Worm (Caenorhabditis elegans) whole organism, L2 larva: ENCODE measurements around the gene suex-2.

Source experiments
- C34F6.9 ChIP-seq: fragments of 150-350 bp; optimal IDR thresholded peaks from 2 replicates; lab custom pipeline; 2014; ENCODE audit warnings: missing biosample characterization, missing genetic modification characterization
- F13H6.1 ChIP-seq: sonication (generic microtip); optimal IDR thresholded peaks from 2 replicates; lab custom pipeline; 2016; ENCODE audit warnings: missing genetic modification characterization, missing compliant biosample characterization
- alr-1 ChIP-seq: fragments of 150-350 bp; optimal IDR thresholded peaks from 2 replicates; lab custom pipeline; 2014; ENCODE audit warnings: missing biosample characterization, missing genetic modification characterization
- ama-1 ChIP-seq: fragments of 150-350 bp; optimal IDR thresholded peaks from 2 replicates; lab custom pipeline; 2018; ENCODE audit warnings: inconsistent platforms
- blmp-1 ChIP-seq: sonication (generic microtip); optimal IDR thresholded peaks from 2 replicates; lab custom pipeline; 2017; ENCODE audit warnings: missing genetic modification characterization, mild to moderate bottlenecking, missing compliant biosample characterization, antibody characterized with exemption, moderate library complexity; ENCODE audit not compliant: insufficient read depth
- ceh-82 ChIP-seq: fragments of 150-350 bp; optimal IDR thresholded peaks from 2 replicates; lab custom pipeline; 2014; ENCODE audit warnings: missing biosample characterization, missing genetic modification characterization
- crh-2 ChIP-seq: sonication (generic microtip); optimal IDR thresholded peaks from 2 replicates; lab custom pipeline; 2017; ENCODE audit warnings: missing biosample characterization, missing genetic modification characterization
- dmd-4 ChIP-seq: sonication (generic microtip); optimal IDR thresholded peaks from 2 replicates; lab custom pipeline; 2017; ENCODE audit warnings: missing biosample characterization, missing genetic modification characterization
- elt-1 ChIP-seq: fragments of 150-350 bp; optimal IDR thresholded peaks from 2 replicates; lab custom pipeline; 2014; ENCODE audit warnings: missing biosample characterization, missing genetic modification characterization
- elt-3 ChIP-seq: sonication (generic microtip); optimal IDR thresholded peaks from 2 replicates; lab custom pipeline; 2017; ENCODE audit warnings: missing biosample characterization, missing genetic modification characterization
- fos-1 ChIP-seq: fragments of 150-350 bp; optimal IDR thresholded peaks from 2 replicates; lab custom pipeline; 2014; ENCODE audit warnings: missing biosample characterization, missing genetic modification characterization
- gmeb-1 ChIP-seq: fragments of 150-350 bp; optimal IDR thresholded peaks from 2 replicates; lab custom pipeline; 2014; ENCODE audit warnings: missing biosample characterization, missing genetic modification characterization
- lin-11 ChIP-seq: fragments of 150-350 bp; sonication (generic microtip); optimal IDR thresholded peaks from 2 replicates; lab custom pipeline; 2014; ENCODE audit warnings: missing biosample characterization, missing genetic modification characterization, inconsistent platforms, mixed read lengths
- lin-13 ChIP-seq: fragments of 150-350 bp; optimal IDR thresholded peaks from 2 replicates; lab custom pipeline; 2014; ENCODE audit warnings: missing biosample characterization, missing genetic modification reagents, missing genetic modification characterization
- lin-39 ChIP-seq: fragments of 150-350 bp; optimal IDR thresholded peaks from 2 replicates; lab custom pipeline; 2014; ENCODE audit warnings: missing biosample characterization, missing genetic modification reagents, missing genetic modification characterization
- lsy-2 ChIP-seq, 2 experiments: fragments of 150-350 bp in 1 of 2; sonication (generic microtip) in 1 of 2; optimal IDR thresholded peaks; 2 replicates each; lab custom pipeline; 2014 to 2017; ENCODE audit warnings: missing biosample characterization in 2 of 2, missing genetic modification characterization in 2 of 2
- mab-5 ChIP-seq: fragments of 150-350 bp; optimal IDR thresholded peaks from 2 replicates; lab custom pipeline; 2014; ENCODE audit warnings: missing biosample characterization, missing genetic modification characterization
- mbf-1 ChIP-seq: sonication (generic microtip); optimal IDR thresholded peaks from 2 replicates; lab custom pipeline; 2017; ENCODE audit warnings: missing biosample characterization, missing genetic modification characterization
- mdl-1 ChIP-seq, 2 experiments: fragments of 150-350 bp in 1 of 2; sonication (generic microtip) in 1 of 2; optimal IDR thresholded peaks; 2 replicates each; lab custom pipeline; 2017; ENCODE audit warnings: missing biosample characterization in 2 of 2, missing genetic modification characterization in 2 of 2
- nhr-10 ChIP-seq: sonication (generic microtip); optimal IDR thresholded peaks from 2 replicates; lab custom pipeline; 2017; ENCODE audit warnings: missing biosample characterization, missing genetic modification characterization
- nhr-11 ChIP-seq: fragments of 150-350 bp; optimal IDR thresholded peaks from 2 replicates; lab custom pipeline; 2014; ENCODE audit warnings: missing biosample characterization, missing genetic modification characterization
- nhr-12 ChIP-seq: fragments of 150-350 bp; optimal IDR thresholded peaks from 2 replicates; lab custom pipeline; 2014; ENCODE audit warnings: missing biosample characterization, missing genetic modification characterization
- nhr-129 ChIP-seq: fragments of 150-350 bp; optimal IDR thresholded peaks from 2 replicates; lab custom pipeline; 2014; ENCODE audit warnings: missing biosample characterization, missing genetic modification characterization
- nhr-21 ChIP-seq: fragments of 150-350 bp; optimal IDR thresholded peaks from 2 replicates; lab custom pipeline; 2014; ENCODE audit warnings: missing biosample characterization, missing genetic modification characterization
- nhr-23 ChIP-seq: fragments of 150-350 bp; optimal IDR thresholded peaks from 2 replicates; lab custom pipeline; 2014; ENCODE audit warnings: missing biosample characterization, missing genetic modification reagents, missing genetic modification characterization
- nhr-237 ChIP-seq: fragments of 150-350 bp; optimal IDR thresholded peaks from 2 replicates; lab custom pipeline; 2014; ENCODE audit warnings: missing biosample characterization, missing genetic modification characterization
- nhr-25 ChIP-seq: fragments of 150-350 bp; sonication (generic microtip); optimal IDR thresholded peaks from 3 replicates; lab custom pipeline; 2014; ENCODE audit warnings: missing biosample characterization, missing genetic modification characterization
- nhr-6 ChIP-seq: fragments of 150-350 bp; optimal IDR thresholded peaks from 2 replicates; lab custom pipeline; 2014; ENCODE audit warnings: missing biosample characterization, missing genetic modification characterization
- nhr-77 ChIP-seq: fragments of 150-350 bp; optimal IDR thresholded peaks from 2 replicates; lab custom pipeline; 2014; ENCODE audit warnings: missing biosample characterization, missing genetic modification characterization
- sem-4 ChIP-seq: fragments of 150-350 bp; optimal IDR thresholded peaks from 2 replicates; lab custom pipeline; 2014; ENCODE audit warnings: missing biosample characterization, missing genetic modification reagents, missing genetic modification characterization
- skn-1 ChIP-seq: sonication (generic microtip); optimal IDR thresholded peaks from 2 replicates; lab custom pipeline; 2017; ENCODE audit warnings: missing biosample characterization, missing genetic modification characterization
- sma-3 ChIP-seq: sonication (generic microtip); optimal IDR thresholded peaks from 2 replicates; lab custom pipeline; 2016; ENCODE audit warnings: missing genetic modification reagents, missing genetic modification characterization, missing compliant biosample characterization
- sma-9 ChIP-seq, 2 experiments: fragments of 150-350 bp in 1 of 2; sonication (generic microtip) in 1 of 2; optimal IDR thresholded peaks; 2 replicates each; lab custom pipeline; 2014 to 2016; ENCODE audit warnings: missing genetic modification characterization in 2 of 2, mild to moderate bottlenecking in 1 of 2, missing biosample characterization in 1 of 2, missing compliant biosample characterization in 1 of 2, missing genetic modification reagents in 1 of 2, moderate library complexity in 1 of 2
- snpc-4 ChIP-seq: fragments of 150-350 bp; optimal IDR thresholded peaks from 2 replicates; lab custom pipeline; 2014; ENCODE audit warnings: missing biosample characterization, missing genetic modification characterization
- unc-39 ChIP-seq: fragments of 150-350 bp; optimal IDR thresholded peaks from 2 replicates; lab custom pipeline; 2014; ENCODE audit warnings: missing biosample characterization, missing genetic modification characterization
- unc-55 ChIP-seq: fragments of 150-350 bp; sonication (generic microtip); optimal IDR thresholded peaks from 3 replicates; lab custom pipeline; 2014; ENCODE audit warnings: missing biosample characterization, missing genetic modification reagents, missing genetic modification characterization
- unc-62 ChIP-seq: fragments of 150-350 bp; optimal IDR thresholded peaks from 2 replicates; lab custom pipeline; 2014; ENCODE audit warnings: missing biosample characterization, missing genetic modification reagents, missing genetic modification characterization
- zag-1 ChIP-seq: fragments of 150-350 bp; optimal IDR thresholded peaks from 2 replicates; lab custom pipeline; 2014; ENCODE audit warnings: missing biosample characterization, missing genetic modification characterization
- ztf-1 ChIP-seq: fragments of 200-800 bp; sonication (Bioruptor generic); conservative IDR thresholded peaks from 2 replicates; pipeline ENCODE4 v1.3.6; 2022; ENCODE audit warnings: missing genetic modification characterization, missing compliant biosample characterization
- ztf-4 ChIP-seq: fragments of 150-350 bp; optimal IDR thresholded peaks from 2 replicates; lab custom pipeline; 2014; ENCODE audit warnings: missing biosample characterization, missing genetic modification characterization

Gene suex-2

ce11 chrIV:8947146-8947545 lies 20.9 kb upstream of the suex-2 start:
- TF ChIP-seq lsy-2 (tag; optimal IDR thresholded peaks at IDR 0.05; lab: Kevin White, UChicago), result peak in 1 of 2 experiments; percentile 68
- TF ChIP-seq unc-39 (tag; lab: Kevin White, UChicago), result no peak
- TF ChIP-seq nhr-237 (tag; lab: Kevin White, UChicago), result no peak
- no peak for TF ChIP-seq lin-11 (tag; lab: Kevin White, UChicago)
- no peak for TF ChIP-seq skn-1 (tag; lab: Kevin White, UChicago)
- no peak for TF ChIP-seq ama-1 (lab: Kevin White, UChicago)
- no peak for TF ChIP-seq nhr-21 (tag; lab: Kevin White, UChicago)
- TF ChIP-seq crh-2 (tag; lab: Kevin White, UChicago), result peak; percentile 67
- no peak for TF ChIP-seq fos-1
- TF ChIP-seq nhr-23 (tag; lab: Kevin White, UChicago), result no peak
- peak; percentile 13 for TF ChIP-seq zag-1 (tag; lab: Kevin White, UChicago)
- TF ChIP-seq mdl-1 (tag; optimal IDR thresholded peaks at IDR 0.05; lab: Kevin White, UChicago), result peak; percentile 18 to 71
- TF ChIP-seq unc-62 (GFP tag; lab: Kevin White, UChicago), result no peak
- TF ChIP-seq elt-1 (tag; lab: Kevin White, UChicago), result no peak
- no peak for TF ChIP-seq mbf-1 (tag; lab: Kevin White, UChicago)
- no peak for TF ChIP-seq nhr-11
- no peak for TF ChIP-seq snpc-4 (tag; lab: Kevin White, UChicago)
- TF ChIP-seq mab-5 (tag; lab: Kevin White, UChicago), result peak; percentile 85
- TF ChIP-seq nhr-10 (tag; lab: Kevin White, UChicago), result no peak
- TF ChIP-seq F13H6.1 (tag; lab: Kevin White, UChicago), result peak; percentile 65
- TF ChIP-seq unc-55 (GFP tag; lab: Kevin White, UChicago), result no peak
- peak; percentile 76 for TF ChIP-seq C34F6.9 (tag; lab: Kevin White, UChicago)
- TF ChIP-seq gmeb-1 (tag; lab: Kevin White, UChicago), result no peak
- TF ChIP-seq dmd-4 (tag; lab: Kevin White, UChicago), result no peak
- TF ChIP-seq lin-39 (tag; lab: Kevin White, UChicago), result no peak
- peak; percentile 49 for TF ChIP-seq sma-9 (GFP tag; optimal IDR thresholded peaks at IDR 0.05; lab: Kevin White, UChicago)
- no peak for TF ChIP-seq sma-9 (tag; optimal IDR thresholded peaks at IDR 0.05; lab: Kevin White, UChicago)
- no peak for TF ChIP-seq nhr-77 (tag; lab: Kevin White, UChicago)
- no peak for TF ChIP-seq sma-3 (GFP tag; lab: Kevin White, UChicago)
- TF ChIP-seq nhr-25 (tag; lab: Kevin White, UChicago), result no peak
- TF ChIP-seq elt-3, result no peak
- TF ChIP-seq ztf-1 (GFP tag; lab: Robert Waterston, UW), result no peak
- no peak for TF ChIP-seq alr-1 (tag; lab: Kevin White, UChicago)
- TF ChIP-seq sem-4 (tag; lab: Kevin White, UChicago), result peak; percentile 78
- TF ChIP-seq ceh-82 (tag; lab: Kevin White, UChicago), result no peak
- peak; percentile 62 for TF ChIP-seq nhr-129

ce11 chrIV:8949078-8950039 lies 18.7 kb upstream of the suex-2 start:
- TF ChIP-seq sma-3 (GFP tag; lab: Kevin White, UChicago), result peak; percentile 74
- TF ChIP-seq ztf-4, result peak; percentile 68
- no peak for TF ChIP-seq nhr-11
- TF ChIP-seq nhr-12, result no peak
- peak; percentile 97 for TF ChIP-seq nhr-25 (tag; lab: Kevin White, UChicago)
- TF ChIP-seq lin-13, result no peak
- peak in 1 of 2 experiments; percentile 75 for TF ChIP-seq lsy-2 (tag; optimal IDR thresholded peaks at IDR 0.05; lab: Kevin White, UChicago)
- TF ChIP-seq mdl-1 (tag; optimal IDR thresholded peaks at IDR 0.05; lab: Kevin White, UChicago), result peak; percentile 57 to 89
- peak; percentile 95 for TF ChIP-seq blmp-1
- TF ChIP-seq mab-5 (tag; lab: Kevin White, UChicago), result no peak
- TF ChIP-seq F13H6.1 (tag; lab: Kevin White, UChicago), result peak; percentile 82
- peak; percentile 92 for TF ChIP-seq crh-2 (tag; lab: Kevin White, UChicago)
- TF ChIP-seq nhr-129, result peak; percentile 81
- peak; percentile 85 for TF ChIP-seq C34F6.9 (tag; lab: Kevin White, UChicago)
- TF ChIP-seq gmeb-1 (tag; lab: Kevin White, UChicago), result peak; percentile 84
- TF ChIP-seq sem-4 (tag; lab: Kevin White, UChicago), result no peak
- peak; percentile 65 for TF ChIP-seq nhr-21 (tag; lab: Kevin White, UChicago)
- peak; percentile 86 for TF ChIP-seq nhr-6 (tag; lab: Kevin White, UChicago)
- peak; percentile 95 for TF ChIP-seq sma-9 (GFP tag; optimal IDR thresholded peaks at IDR 0.05; lab: Kevin White, UChicago)
- TF ChIP-seq sma-9 (tag; optimal IDR thresholded peaks at IDR 0.05; lab: Kevin White, UChicago), result no peak
- TF ChIP-seq fos-1, result peak; percentile 99
- TF ChIP-seq ama-1 (lab: Kevin White, UChicago), result peak; percentile 35
